Fruit fly (Drosophila melanogaster) whole organism, embryonic: ENCODE results near the gene Acp26Ab.
A peak's percentile ranks its signal among the peaks of the same experiment; 100 is the strongest.

Source experiments
- ATbp ChIP-seq: fragments of 200-800 bp; sonication (Bioruptor generic); optimal IDR thresholded peaks from 2 replicates; lab custom pipeline; 2017; ENCODE audit warnings: missing biosample characterization, mild to moderate bottlenecking, missing genetic modification characterization, missing genetic modification reagents
- Adf1 ChIP-seq: fragments of 200-800 bp; sonication (Bioruptor generic); IDR thresholded peaks from 2 replicates; pipeline ENCODE4 v1.3.6; 2022; ENCODE audit warnings: missing biosample characterization, missing genetic modification characterization
- Awh ChIP-seq: fragments of 200-800 bp; sonication (Bioruptor generic); IDR thresholded peaks from 2 replicates; pipeline ENCODE4, ENCODE4 v1.3.6; 2022; ENCODE audit warnings: missing biosample characterization, missing genetic modification characterization
- B-H1 ChIP-seq: fragments of 200-800 bp; sonication (Bioruptor generic); IDR thresholded peaks from 3 replicates; pipeline ENCODE4 v1.3.6; 2022; ENCODE audit warnings: missing biosample characterization, missing genetic modification characterization
- Bgb ChIP-seq: fragments of 200-800 bp; sonication (Bioruptor generic); IDR thresholded peaks from 2 replicates; pipeline ENCODE4 v1.3.6; 2022; ENCODE audit warnings: missing biosample characterization, missing genetic modification characterization; ENCODE audit not compliant: partially characterized antibody
- C15 ChIP-seq: fragments of 200-800 bp; sonication (Bioruptor generic); IDR thresholded peaks from 3 replicates; pipeline ENCODE4 v1.3.6; 2022; ENCODE audit warnings: missing biosample characterization, missing genetic modification characterization
- CG10267 ChIP-seq: fragments of 200-800 bp; sonication (Bioruptor generic); optimal IDR thresholded peaks from 2 replicates; lab custom pipeline; 2018; ENCODE audit warnings: missing biosample characterization, mild to moderate bottlenecking, missing genetic modification characterization, moderate library complexity
- CG11093 ChIP-seq: fragments of 200-800 bp; sonication (Bioruptor generic); IDR thresholded peaks from 3 replicates; pipeline ENCODE4 v1.3.6; 2022; ENCODE audit warnings: missing biosample characterization, missing genetic modification characterization
- CG15601 ChIP-seq: fragments of 200-800 bp; sonication (Bioruptor generic); optimal IDR thresholded peaks from 3 replicates; lab custom pipeline; 2019; ENCODE audit warnings: missing biosample characterization, mild to moderate bottlenecking, missing genetic modification characterization, moderate library complexity
- CG17361 ChIP-seq: fragments of 200-800 bp; sonication (Bioruptor generic); IDR thresholded peaks from 3 replicates; pipeline ENCODE4 v1.3.6; 2022; ENCODE audit warnings: missing biosample characterization, missing genetic modification characterization
- CG3163 ChIP-seq: fragments of 200-800 bp; sonication (Bioruptor generic); optimal IDR thresholded peaks from 3 replicates; lab custom pipeline; 2016; ENCODE audit warnings: missing biosample characterization, missing genetic modification characterization
- CG3281 ChIP-seq: fragments of 200-800 bp; sonication (Bioruptor generic); optimal IDR thresholded peaks from 3 replicates; lab custom pipeline; 2017; ENCODE audit warnings: missing biosample characterization, mild to moderate bottlenecking, missing genetic modification characterization
- CG3838 ChIP-seq: fragments of 200-800 bp; sonication (Bioruptor generic); optimal IDR thresholded peaks from 3 replicates; lab custom pipeline; 2016; ENCODE audit warnings: missing biosample characterization, missing genetic modification characterization
- CG4617 ChIP-seq: fragments of 200-800 bp; sonication (Bioruptor generic); optimal IDR thresholded peaks from 3 replicates; lab custom pipeline; 2016; ENCODE audit warnings: missing biosample characterization, missing genetic modification characterization, borderline replicate concordance
- CG7987 ChIP-seq: fragments of 200-800 bp; sonication (Bioruptor generic); optimal IDR thresholded peaks from 2 replicates; lab custom pipeline; 2018; ENCODE audit warnings: missing biosample characterization, mild to moderate bottlenecking, missing genetic modification characterization, moderate library complexity
- CG8281 ChIP-seq: fragments of 200-800 bp; sonication (Bioruptor generic); optimal IDR thresholded peaks from 2 replicates; lab custom pipeline; 2018; ENCODE audit warnings: missing biosample characterization, mild to moderate bottlenecking, missing genetic modification characterization, moderate library complexity
- CG8765 ChIP-seq: fragments of 200-800 bp; sonication (Bioruptor generic); IDR thresholded peaks from 2 replicates; pipeline ENCODE4 v1.3.6; 2022; ENCODE audit warnings: missing biosample characterization, missing genetic modification characterization
- CG9797 ChIP-seq: fragments of 200-800 bp; sonication (Bioruptor generic); optimal IDR thresholded peaks from 3 replicates; lab custom pipeline; 2018; ENCODE audit warnings: missing biosample characterization, mild to moderate bottlenecking, missing genetic modification characterization
- D19B ChIP-seq: fragments of 200-800 bp; sonication (Bioruptor generic); optimal IDR thresholded peaks from 2 replicates; lab custom pipeline; 2017; ENCODE audit warnings: missing biosample characterization, mild to moderate bottlenecking, missing genetic modification characterization
- Eip74EF ChIP-seq, 2 experiments: fragments of 200-800 bp in 1 of 2; fragments of >200 bp in 1 of 2; sonication (Bioruptor generic) in 1 of 2; optimal IDR thresholded peaks; 2 replicates each; lab custom pipeline; 2017 to 2019; ENCODE audit warnings: missing biosample characterization in 2 of 2, missing genetic modification characterization in 2 of 2, mild to moderate bottlenecking in 1 of 2, moderate library complexity in 1 of 2
- HLH3B ChIP-seq: fragments of 200-800 bp; sonication (Bioruptor generic); IDR thresholded peaks from 2 replicates; pipeline ENCODE4 v1.3.6; 2022; ENCODE audit warnings: missing biosample characterization, missing genetic modification characterization
- Hmr ChIP-seq: fragments of 200-800 bp; sonication (Bioruptor generic); optimal IDR thresholded peaks from 3 replicates; lab custom pipeline; 2017; ENCODE audit warnings: mild to moderate bottlenecking, missing biosample characterization, missing genetic modification reagents, missing genetic modification characterization
- Mad ChIP-seq: fragments of 200-800 bp; sonication (Bioruptor generic); optimal IDR thresholded peaks from 2 replicates; lab custom pipeline; 2016; ENCODE audit warnings: missing biosample characterization, missing genetic modification characterization
- Max ChIP-seq: fragments of 200-800 bp; sonication (Bioruptor generic); optimal IDR thresholded peaks from 2 replicates; lab custom pipeline; 2016; ENCODE audit warnings: missing biosample characterization, mild to moderate bottlenecking, missing genetic modification characterization
- Med ChIP-seq: fragments of 200-800 bp; sonication (Bioruptor generic); peaks from one replicate; lab custom pipeline; 2016; ENCODE audit warnings: missing biosample characterization, missing genetic modification characterization, mild to moderate bottlenecking, inconsistent platforms, moderate library complexity
- Poxn ChIP-seq: fragments of 200-800 bp; sonication (Bioruptor generic); IDR thresholded peaks from 2 replicates; pipeline ENCODE4 v1.3.6; 2022; ENCODE audit warnings: missing biosample characterization, missing genetic modification characterization
- Side ChIP-seq: fragments of 200-800 bp; sonication (Bioruptor generic); optimal IDR thresholded peaks from 2 replicates; lab custom pipeline; 2016; ENCODE audit warnings: missing biosample characterization, missing genetic modification characterization
- Sox102F ChIP-seq: fragments of 200-800 bp; sonication (Bioruptor generic); optimal IDR thresholded peaks from 2 replicates; lab custom pipeline; 2018; ENCODE audit warnings: missing biosample characterization, mild to moderate bottlenecking, missing genetic modification characterization, moderate library complexity
- Taf1 ChIP-seq: fragments of 200-800 bp; sonication (Bioruptor generic); IDR thresholded peaks from 2 replicates; pipeline ENCODE4 v1.3.6; 2022; ENCODE audit warnings: missing biosample characterization, missing genetic modification characterization
- YL-1 ChIP-seq: fragments of 200-800 bp; sonication (Bioruptor generic); optimal IDR thresholded peaks from 3 replicates; lab custom pipeline; 2017; ENCODE audit warnings: missing biosample characterization, mild to moderate bottlenecking, missing genetic modification characterization
- ac ChIP-seq: fragments of 200-800 bp; sonication (Bioruptor generic); optimal IDR thresholded peaks from 3 replicates; lab custom pipeline; 2017; ENCODE audit warnings: missing biosample characterization, mild to moderate bottlenecking, missing genetic modification characterization
- cad ChIP-seq: fragments of >200 bp; optimal IDR thresholded peaks from 2 replicates; lab custom pipeline; 2017; ENCODE audit warnings: missing biosample characterization, missing genetic modification characterization
- dmrt99B ChIP-seq: fragments of 200-800 bp; sonication (Bioruptor generic); optimal IDR thresholded peaks from 2 replicates; lab custom pipeline; 2018; ENCODE audit warnings: missing biosample characterization, mild to moderate bottlenecking, missing genetic modification characterization, moderate library complexity
- eve ChIP-seq, 2 experiments: fragments of >200 bp; optimal IDR thresholded peaks; 2 replicates each; lab custom pipeline; 2017; ENCODE audit warnings: missing biosample characterization in 2 of 2, missing genetic modification characterization in 2 of 2
- fd102C ChIP-seq: fragments of 200-800 bp; sonication (Bioruptor generic); optimal IDR thresholded peaks from 2 replicates; lab custom pipeline; 2018; ENCODE audit warnings: missing biosample characterization, mild to moderate bottlenecking, missing genetic modification characterization, moderate library complexity
- fd96Cb ChIP-seq: fragments of 200-800 bp; sonication (Bioruptor generic); optimal IDR thresholded peaks from 2 replicates; lab custom pipeline; 2018; ENCODE audit warnings: missing biosample characterization, mild to moderate bottlenecking, missing genetic modification characterization, moderate library complexity
- grau ChIP-seq: fragments of 200-800 bp; optimal IDR thresholded peaks from 3 replicates; lab custom pipeline; 2019; ENCODE audit warnings: missing biosample characterization, mild to moderate bottlenecking, missing genetic modification characterization, moderate library complexity
- h ChIP-seq: fragments of >200 bp; optimal IDR thresholded peaks from 2 replicates; lab custom pipeline; 2017
- klu ChIP-seq: fragments of 200-800 bp; sonication (Bioruptor generic); IDR thresholded peaks from 2 replicates; pipeline ENCODE4 v1.3.6; 2022; ENCODE audit warnings: missing biosample characterization, missing genetic modification characterization
- nerfin-2 ChIP-seq: fragments of 200-800 bp; sonication (Bioruptor generic); IDR thresholded peaks from 2 replicates; pipeline ENCODE4 v1.3.6; 2022; ENCODE audit warnings: missing biosample characterization, missing genetic modification characterization; ENCODE audit not compliant: partially characterized antibody
- nmo ChIP-seq: fragments of 200-800 bp; sonication (Bioruptor generic); optimal IDR thresholded peaks from 2 replicates; lab custom pipeline; 2018; ENCODE audit warnings: missing biosample characterization, mild to moderate bottlenecking, missing genetic modification characterization, moderate library complexity
- pzg ChIP-seq: fragments of 200-800 bp; sonication (Bioruptor generic); optimal IDR thresholded peaks from 3 replicates; lab custom pipeline; 2018; ENCODE audit warnings: missing biosample characterization, mild to moderate bottlenecking, missing genetic modification characterization, moderate library complexity
- ranshi ChIP-seq: fragments of 200-800 bp; sonication (Bioruptor generic); IDR thresholded peaks from 2 replicates; pipeline ENCODE4 v1.3.6; 2022; ENCODE audit warnings: missing biosample characterization, missing genetic modification characterization
- slou ChIP-seq: fragments of 200-800 bp; sonication (Bioruptor generic); optimal IDR thresholded peaks from 3 replicates; lab custom pipeline; 2016; ENCODE audit warnings: missing biosample characterization, missing genetic modification characterization
- sug ChIP-seq: fragments of 200-800 bp; optimal IDR thresholded peaks from 2 replicates; lab custom pipeline; 2019; ENCODE audit warnings: missing biosample characterization, mild to moderate bottlenecking, missing genetic modification characterization, moderate library complexity
- trem ChIP-seq: fragments of 200-800 bp; optimal IDR thresholded peaks from 3 replicates; lab custom pipeline; 2019; ENCODE audit warnings: missing biosample characterization, mild to moderate bottlenecking, missing genetic modification characterization, moderate library complexity
- trh ChIP-seq: fragments of 200-800 bp; sonication (Bioruptor generic); optimal IDR thresholded peaks from 2 replicates; lab custom pipeline; 2016; ENCODE audit warnings: missing biosample characterization, missing genetic modification characterization
- z ChIP-seq: fragments of 200-800 bp; sonication (Bioruptor generic); IDR thresholded peaks from 3 replicates; pipeline ENCODE4 v1.3.6; 2022; ENCODE audit warnings: missing biosample characterization, missing genetic modification characterization
- zfh1 ChIP-seq: fragments of 200-800 bp; sonication (Bioruptor generic); IDR thresholded peaks from 3 replicates; pipeline ENCODE4 v1.3.6; 2022; ENCODE audit warnings: missing biosample characterization, missing genetic modification characterization

The Acp26Ab gene

DNA sequence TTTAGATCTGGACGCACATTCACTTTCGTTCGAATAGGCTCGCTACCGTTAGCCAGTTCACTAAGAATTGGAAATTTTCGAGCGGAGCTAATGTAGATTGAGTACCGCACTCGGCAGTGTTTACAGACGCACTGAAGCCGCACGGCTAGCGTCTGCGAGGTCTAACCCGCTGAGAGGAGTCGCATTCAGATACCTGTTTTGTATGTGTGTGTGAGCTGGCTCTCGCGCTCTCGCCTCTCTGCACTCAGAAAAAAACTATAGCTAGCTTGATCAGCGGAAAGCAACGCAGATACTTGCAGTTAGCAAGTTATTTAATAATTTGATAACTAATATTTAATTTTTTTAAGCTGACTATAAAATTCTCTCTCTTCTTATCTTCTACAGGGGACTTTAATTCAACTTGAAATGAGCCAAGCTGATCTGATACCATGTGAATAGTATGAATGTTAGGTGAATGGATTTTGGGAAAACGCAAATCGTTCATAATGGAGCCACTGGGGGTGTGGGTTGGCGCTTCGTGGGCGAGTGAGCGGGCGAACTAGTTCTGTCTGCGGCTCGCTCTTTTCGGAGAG lies 13.2 kb downstream of the Acp26Ab start, which contains the start of gene rau (continued):
- TF ChIP-seq B-H1 (GFP tag; lab: Robert Waterston, UW): no peak
- TF ChIP-seq Hmr (GFP tag; lab: Kevin White, UChicago): peak; percentile 80
- TF ChIP-seq C15 (GFP tag; lab: Robert Waterston, UW): peak; percentile 51; the same call in 1 of the 3 replicates
- TF ChIP-seq slou (GFP tag; lab: Kevin White, UChicago): no peak
- TF ChIP-seq CG11093 (GFP tag; lab: Robert Waterston, UW): no peak; the same call in 1 of the 3 replicates
- no peak for TF ChIP-seq CG4617 (GFP tag; lab: Kevin White, UChicago)
- peak; percentile 69 for TF ChIP-seq CG15601
- TF ChIP-seq eve (GFP tag; optimal IDR thresholded peaks at IDR 0.05; lab: Kevin White, UChicago): peak in 1 of 2 experiments; percentile 75
- TF ChIP-seq CG10267 (tag; lab: Kevin White, UChicago): peak; percentile 77
- TF ChIP-seq CG3281 (GFP tag; lab: Kevin White, UChicago): peak; percentile 76
- TF ChIP-seq cad: no peak
- no peak for TF ChIP-seq pzg (GFP tag; lab: Kevin White, UChicago)
- TF ChIP-seq CG7987 (GFP tag; lab: Kevin White, UChicago): peak; percentile 40
- peak; percentile 31 for TF ChIP-seq CG8281 (tag; lab: Kevin White, UChicago)
- TF ChIP-seq Max (GFP tag; lab: Kevin White, UChicago): peak; percentile 55
- no peak for TF ChIP-seq Poxn
- peak; percentile 74 for TF ChIP-seq fd96Cb (tag; lab: Kevin White, UChicago)
- peak; percentile 34; the same call in 1 of the 3 replicates for TF ChIP-seq z
- no peak for TF ChIP-seq CG3163
- TF ChIP-seq ranshi: 0 out of 2 replicates have a peak, but pooled peaks have one; percentile 6
- TF ChIP-seq trh (GFP tag; lab: Kevin White, UChicago): peak; percentile 7
- TF ChIP-seq ATbp (GFP tag; lab: Kevin White, UChicago): peak; percentile 73
- peak; percentile 62 for TF ChIP-seq Sox102F (GFP tag; lab: Kevin White, UChicago)
- no peak; the same call in 1 of the 2 replicates for TF ChIP-seq Awh (GFP tag; lab: Robert Waterston, UW)
- peak; percentile 38; the same call in 1 of the 2 replicates for TF ChIP-seq Adf1 (GFP tag; lab: Robert Waterston, UW)
- peak in 1 of 2 experiments; percentile 53 for TF ChIP-seq Eip74EF (GFP tag; optimal IDR thresholded peaks at IDR 0.05; lab: Kevin White, UChicago)
- TF ChIP-seq HLH3B (GFP tag; lab: Robert Waterston, UW): peak; percentile 29; the same call in 1 of the 2 replicates
- peak; percentile 87 for TF ChIP-seq sug (tag; lab: Kevin White, UChicago)
- TF ChIP-seq YL-1 (GFP tag; lab: Kevin White, UChicago): peak; percentile 9
- TF ChIP-seq klu: peak; percentile 68; the same call in 1 of the 2 replicates
- TF ChIP-seq dmrt99B (tag; lab: Kevin White, UChicago): peak; percentile 83
- TF ChIP-seq trem (tag; lab: Kevin White, UChicago): peak; percentile 63
- TF ChIP-seq nerfin-2 (GFP tag; lab: Robert Waterston, UW): 0 out of 2 replicates have a peak, but pooled peaks have one; percentile 19
- TF ChIP-seq CG17361: peak; percentile 83
- TF ChIP-seq ac: peak; percentile 41
- TF ChIP-seq Taf1 (GFP tag; lab: Robert Waterston, UW): peak; percentile 52; the same call in 1 of the 2 replicates
- TF ChIP-seq D19B (GFP tag; lab: Kevin White, UChicago): peak; percentile 53
- TF ChIP-seq nmo (GFP tag; lab: Kevin White, UChicago): peak; percentile 69
- TF ChIP-seq CG9797 (GFP tag; lab: Kevin White, UChicago): peak; percentile 15
- peak; percentile 54 for TF ChIP-seq Mad (GFP tag; lab: Kevin White, UChicago)
- TF ChIP-seq Med (GFP tag; lab: Kevin White, UChicago): peak; percentile 87
- peak; percentile 44; the same call in 1 of the 2 replicates for TF ChIP-seq Bgb
- no peak for TF ChIP-seq h (lab: Kevin White, UChicago)
- TF ChIP-seq CG8765: no peak; the same call in 1 of the 2 replicates
- no peak for TF ChIP-seq Side (GFP tag; lab: Kevin White, UChicago)
- TF ChIP-seq CG3838 (GFP tag; lab: Kevin White, UChicago): no peak
- TF ChIP-seq grau (tag; lab: Kevin White, UChicago): peak; percentile 69
- peak; percentile 43 for TF ChIP-seq fd102C (GFP tag; lab: Kevin White, UChicago)
- peak; percentile 73; the same call in 2 of the 3 replicates for TF ChIP-seq zfh1 (GFP tag; lab: Robert Waterston, UW)
